Worm (Caenorhabditis elegans) whole organism, midembryonic: ENCODE measurements around the gene ergo-1.

Source experiments
- T22C8.4 ChIP-seq: fragments of 200-800 bp; sonication (Bioruptor generic); IDR thresholded peaks from 2 replicates; pipeline ENCODE4 v1.3.6; 2022; ENCODE audit warnings: missing genetic modification characterization, missing compliant biosample characterization
- cog-1 ChIP-seq: sonication (generic microtip); optimal IDR thresholded peaks from 2 replicates; lab custom pipeline; 2016; ENCODE audit warnings: missing genetic modification characterization, missing compliant biosample characterization
- flt-1 ChIP-seq: fragments of 200-800 bp; sonication (Bioruptor generic); IDR thresholded peaks from 2 replicates; pipeline ENCODE4 v1.3.6; 2022; ENCODE audit warnings: missing genetic modification characterization, missing compliant biosample characterization
- klf-2 ChIP-seq: fragments of 200-800 bp; sonication (Bioruptor generic); conservative IDR thresholded peaks from 2 replicates; pipeline ENCODE4 v1.3.6; 2022; ENCODE audit warnings: missing genetic modification reagents, missing genetic modification characterization, missing compliant biosample characterization
- med-1 ChIP-seq: sonication (generic microtip); optimal IDR thresholded peaks from 2 replicates; lab custom pipeline; 2017; ENCODE audit warnings: missing genetic modification characterization, mild to moderate bottlenecking, missing compliant biosample characterization, antibody characterized with exemption, missing genetic modification reagents; ENCODE audit not compliant: insufficient read depth
- ref-1 ChIP-seq: fragments of 200-800 bp; sonication (Bioruptor generic); conservative IDR thresholded peaks from 2 replicates; pipeline ENCODE4 v1.3.6; 2022; ENCODE audit warnings: missing genetic modification reagents, missing genetic modification characterization, missing compliant biosample characterization
- tab-1 ChIP-seq: fragments of 200-800 bp; sonication (Bioruptor generic); IDR thresholded peaks from 2 replicates; pipeline ENCODE4 v1.3.6; 2022; ENCODE audit warnings: missing genetic modification characterization, missing compliant biosample characterization
- ztf-23 ChIP-seq: fragments of 200-800 bp; sonication (Bioruptor generic); IDR thresholded peaks from 2 replicates; pipeline ENCODE4 v1.3.6; 2022; ENCODE audit warnings: missing genetic modification reagents, missing genetic modification characterization, missing compliant biosample characterization
- ztf-29 ChIP-seq: fragments of 200-800 bp; sonication (Bioruptor generic); IDR thresholded peaks from 2 replicates; pipeline ENCODE4 v1.3.6; 2022; ENCODE audit warnings: missing genetic modification reagents, missing genetic modification characterization, missing compliant biosample characterization

Gene ergo-1

DNA sequence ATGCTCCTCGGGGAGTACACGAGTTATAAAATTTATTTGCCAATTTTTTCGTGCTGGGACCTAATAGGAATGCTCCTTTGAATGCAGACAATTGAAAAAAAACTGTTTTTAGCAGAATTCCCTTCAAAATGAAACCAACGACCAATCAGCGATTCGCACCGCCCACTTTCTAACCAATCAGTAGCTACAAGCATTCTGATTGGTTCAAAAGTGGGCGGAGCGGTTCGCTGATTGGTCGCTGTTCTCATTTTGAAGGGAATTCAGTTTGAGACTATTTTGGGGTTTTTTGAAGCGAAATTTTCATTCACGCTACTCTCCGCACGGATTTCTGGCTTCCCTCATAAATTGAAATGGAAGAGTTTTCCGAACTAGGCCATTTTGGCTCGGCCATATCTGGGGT lies 25.5 kb upstream of the ergo-1 start:
- no peak for TF ChIP-seq ref-1

DNA sequence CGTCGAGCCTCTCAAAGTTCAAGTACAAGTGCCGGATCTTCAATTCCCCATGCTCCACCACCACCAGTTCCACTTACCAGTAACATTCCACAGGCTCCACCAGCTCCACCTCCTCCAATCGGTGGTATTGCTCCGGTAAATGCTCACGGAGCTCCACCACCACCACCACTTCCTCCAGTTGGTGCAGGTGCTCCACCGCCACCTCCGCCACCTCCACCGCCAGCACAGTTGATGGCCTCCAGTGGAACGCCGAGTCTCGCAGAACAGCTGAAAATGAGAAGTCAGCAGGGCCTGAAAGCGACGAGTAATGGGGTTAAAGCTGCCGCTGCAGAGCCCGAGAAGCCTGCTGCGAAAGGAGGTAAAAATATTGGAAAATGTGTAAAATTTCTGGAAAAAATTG lies 18.3 kb upstream of the ergo-1 start:
- TF ChIP-seq tab-1 (GFP tag; lab: Robert Waterston, UW) (no peak), ref-1 (no peak), klf-2 (GFP tag; lab: Robert Waterston, UW) (no peak), ztf-23 (no peak), ztf-29 (no peak), med-1 (GFP tag; lab: Kevin White, UChicago) (no peak), flt-1 (no peak), cog-1 (tag; lab: Kevin White, UChicago) (no peak), T22C8.4 (GFP tag; lab: Robert Waterston, UW) (no peak)

- no peak for TF ChIP-seq ztf-29
- TF ChIP-seq T22C8.4 (GFP tag; lab: Robert Waterston, UW): peak; percentile 61
Measured at ce11 chrV:995635-996034, 13.0 kb upstream of the ergo-1 start.

ce11 chrV:1001163-1001562 lies 7.4 kb upstream of the ergo-1 start:
- TF ChIP-seq ztf-23 (no peak), tab-1 (GFP tag; lab: Robert Waterston, UW) (no peak), T22C8.4 (GFP tag; lab: Robert Waterston, UW) (no peak), cog-1 (tag; lab: Kevin White, UChicago) (no peak), med-1 (GFP tag; lab: Kevin White, UChicago) (no peak), ztf-29 (no peak)

DNA sequence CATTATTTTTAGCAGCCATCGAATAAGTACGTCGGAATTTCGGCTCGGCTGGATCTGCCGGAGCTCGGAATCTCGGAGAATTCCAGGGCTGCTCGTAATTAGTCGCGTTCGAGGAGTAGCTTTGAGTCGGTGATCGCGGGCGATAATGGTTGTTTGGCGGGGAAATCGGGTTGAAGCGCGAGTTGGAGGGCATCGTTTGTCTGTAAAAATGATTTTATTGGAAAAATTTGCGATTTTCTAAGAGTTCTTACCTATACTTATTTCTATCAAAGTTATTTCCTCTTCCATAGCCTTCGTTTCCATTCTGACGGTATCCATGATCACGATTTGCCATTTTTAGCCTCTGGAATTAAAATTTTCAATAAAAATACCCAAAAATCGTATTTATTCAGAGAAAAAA lies 5.2 kb upstream of the ergo-1 start, which contains the start of gene Y50D4C.5:
Y50D4C.5 (minus strand) TSS at position 345 of the 400 bp plus-strand sequence.
- no peak for TF ChIP-seq ref-1
- no peak for TF ChIP-seq cog-1 (tag; lab: Kevin White, UChicago)
- no peak for TF ChIP-seq tab-1 (GFP tag; lab: Robert Waterston, UW)

ce11 chrV:1003826-1004225 lies 4.8 kb upstream of the ergo-1 start:
- TF ChIP-seq tab-1 (GFP tag; lab: Robert Waterston, UW) (no peak), ztf-29 (no peak), ztf-23 (peak; percentile 82), cog-1 (tag; lab: Kevin White, UChicago) (peak; percentile 90), T22C8.4 (GFP tag; lab: Robert Waterston, UW) (no peak), klf-2 (GFP tag; lab: Robert Waterston, UW) (peak; percentile 65), flt-1 (peak; percentile 70; the same call in 1 of the 2 replicates), med-1 (GFP tag; lab: Kevin White, UChicago) (no peak), ref-1 (no peak)

DNA sequence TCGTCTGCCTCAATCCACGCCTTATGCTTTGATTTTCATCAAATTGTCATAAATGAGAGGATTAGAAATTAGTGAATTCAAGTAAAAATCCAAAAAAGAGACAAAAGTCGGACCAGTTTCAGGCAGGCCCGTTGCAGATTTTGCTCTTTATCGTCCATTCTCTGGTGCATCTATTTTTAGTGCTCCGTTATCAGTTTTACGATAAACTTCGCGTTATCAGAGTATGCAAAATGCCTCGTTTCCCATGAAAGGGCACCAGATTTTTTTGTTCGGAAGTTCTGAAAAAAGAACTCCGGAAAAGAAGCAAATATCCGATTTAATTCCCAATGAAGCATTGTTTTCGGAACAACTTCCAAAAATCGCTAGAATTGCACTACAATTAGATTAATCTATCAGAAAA lies 2.7 kb upstream of the ergo-1 start:
- TF ChIP-seq ztf-23 (no peak), ref-1 (no peak), med-1 (GFP tag; lab: Kevin White, UChicago) (no peak), T22C8.4 (GFP tag; lab: Robert Waterston, UW) (no peak), flt-1 (no peak), tab-1 (GFP tag; lab: Robert Waterston, UW) (no peak), cog-1 (tag; lab: Kevin White, UChicago) (no peak), ztf-29 (no peak), klf-2 (GFP tag; lab: Robert Waterston, UW) (no peak)

- TF ChIP-seq klf-2 (GFP tag; lab: Robert Waterston, UW): no peak
- TF ChIP-seq ztf-29: no peak
- no peak for TF ChIP-seq tab-1 (GFP tag; lab: Robert Waterston, UW)
- no peak for TF ChIP-seq T22C8.4 (GFP tag; lab: Robert Waterston, UW)
- no peak for TF ChIP-seq ref-1
- TF ChIP-seq med-1 (GFP tag; lab: Kevin White, UChicago): no peak
- no peak for TF ChIP-seq flt-1
- no peak for TF ChIP-seq ztf-23
- no peak for TF ChIP-seq cog-1 (tag; lab: Kevin White, UChicago)
Measured at ce11 chrV:1009037-1009436, 434 bp downstream of the ergo-1 start.

ce11 chrV:1013637-1014036 lies 5.0 kb downstream of the ergo-1 start:
- no peak for TF ChIP-seq klf-2 (GFP tag; lab: Robert Waterston, UW)
- no peak for TF ChIP-seq ztf-29
- TF ChIP-seq tab-1 (GFP tag; lab: Robert Waterston, UW): no peak
- TF ChIP-seq T22C8.4 (GFP tag; lab: Robert Waterston, UW): no peak
- TF ChIP-seq flt-1: no peak
- TF ChIP-seq ztf-23: no peak
- no peak for TF ChIP-seq cog-1 (tag; lab: Kevin White, UChicago)
- no peak for TF ChIP-seq ref-1
- TF ChIP-seq med-1 (GFP tag; lab: Kevin White, UChicago): no peak

DNA sequence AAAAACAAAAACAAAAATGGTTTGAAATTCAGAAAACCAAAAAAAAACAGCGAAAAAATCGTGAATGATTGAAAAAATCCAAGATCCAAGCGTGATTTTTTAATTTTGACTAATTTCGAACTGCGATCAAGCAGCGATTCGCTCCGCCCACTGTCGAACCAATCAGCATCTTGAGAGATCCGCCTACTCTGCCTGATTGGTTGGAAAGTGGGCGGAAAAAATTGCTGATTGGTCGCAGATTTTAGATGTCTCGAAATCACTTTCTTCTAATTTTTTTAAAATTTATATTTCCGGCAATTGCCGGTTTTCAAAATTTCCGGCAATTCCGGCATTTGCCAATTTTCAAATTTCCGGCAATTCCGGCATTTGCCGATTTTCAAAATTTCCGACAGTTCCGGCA lies 6.6 kb downstream of the ergo-1 start:
- TF ChIP-seq tab-1 (GFP tag; lab: Robert Waterston, UW) (no peak), flt-1 (no peak), ztf-23 (no peak), cog-1 (tag; lab: Kevin White, UChicago) (no peak), T22C8.4 (GFP tag; lab: Robert Waterston, UW) (no peak), ref-1 (no peak)

DNA sequence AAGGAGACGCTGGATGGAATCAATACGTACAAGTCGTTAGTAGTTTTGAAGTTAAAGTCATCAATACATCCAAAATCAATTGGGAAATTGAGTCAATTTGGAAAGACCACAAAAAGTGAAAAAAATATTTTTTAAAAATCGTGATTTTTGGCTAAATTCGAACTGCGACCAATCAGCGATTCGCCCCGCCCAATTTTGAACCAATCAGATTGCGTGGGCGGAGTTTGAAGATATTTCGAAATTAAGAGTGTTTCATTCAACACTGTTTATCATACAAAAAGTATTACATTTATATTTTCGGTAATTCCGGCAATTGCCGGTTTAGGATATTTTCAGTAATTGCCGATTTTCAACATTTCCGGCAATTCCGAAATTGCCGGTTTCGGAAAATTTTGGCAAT lies 8.6 kb downstream of the ergo-1 start:
- TF ChIP-seq T22C8.4 (GFP tag; lab: Robert Waterston, UW) (no peak), klf-2 (GFP tag; lab: Robert Waterston, UW) (no peak), ref-1 (no peak), ztf-23 (no peak), med-1 (GFP tag; lab: Kevin White, UChicago) (no peak)
